Fruit fly (Drosophila melanogaster): Measurements from ENCODE around the gene CG42327.

CG42327 gene

DNA sequence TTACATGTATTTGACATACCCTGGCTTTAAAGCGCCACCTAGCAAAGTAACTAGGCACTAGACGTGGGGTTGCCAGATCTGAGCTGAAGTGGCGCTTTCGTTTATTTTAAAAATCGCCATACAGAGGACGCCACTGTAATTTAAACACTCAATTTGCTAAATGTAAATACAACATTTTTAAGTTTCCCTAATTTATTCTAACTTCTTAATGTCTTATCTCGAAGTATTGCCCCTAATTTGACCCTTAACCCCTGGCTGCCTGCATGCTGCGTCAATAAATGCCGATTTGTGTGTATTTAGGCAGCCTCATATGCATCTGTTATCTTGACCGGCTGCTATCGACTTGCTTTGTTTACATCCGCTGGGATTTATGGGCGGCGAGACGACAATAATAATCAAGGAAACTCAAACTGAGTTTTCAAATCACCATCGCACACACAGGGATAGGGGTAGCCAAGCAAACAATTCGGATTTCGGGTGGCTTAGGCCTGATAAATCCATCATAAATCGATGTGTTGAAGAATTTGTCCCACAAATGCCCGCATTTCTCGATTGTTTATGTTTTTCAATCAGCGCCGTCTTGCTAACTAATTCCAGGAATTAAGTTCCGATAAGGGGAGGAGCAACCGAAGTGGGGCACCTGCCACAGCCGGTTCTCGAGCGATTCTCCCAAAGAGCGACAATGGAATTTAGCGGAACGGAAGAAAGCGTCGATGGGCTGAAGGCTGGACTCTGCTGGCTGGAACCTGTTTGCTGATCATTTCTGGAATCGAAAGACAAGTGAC is 42.5 kb upstream of the CG42327 start (continued):
- TF ChIP-seq BtbVII (GFP tag; optimal IDR thresholded peaks at IDR 0.05) (no peak), CG6654 (GFP tag; optimal IDR thresholded peaks at IDR 0.05) (no peak), CG17568 (GFP tag; optimal IDR thresholded peaks at IDR 0.05) (no peak), jumu (GFP tag; optimal IDR thresholded peaks at IDR 0.05) (no peak), gcm2 (GFP tag; optimal IDR thresholded peaks at IDR 0.05) (peak; percentile 41), MBD-R2 (GFP tag; IDR thresholded peaks at IDR 0.05) (no peak), Adf1 (GFP tag; IDR thresholded peaks at IDR 0.05) (no peak), Mes4 (GFP tag; optimal IDR thresholded peaks at IDR 0.05) (peak; percentile 61), CG9817 (tag; optimal IDR thresholded peaks at IDR 0.05) (peak; percentile 63), Ada2b (GFP tag; IDR thresholded peaks at IDR 0.05) (peak; percentile 40; the same call in 1 of the 2 replicates), Dad (GFP tag; optimal IDR thresholded peaks at IDR 0.05) (peak; percentile 47), Mad (GFP tag; optimal IDR thresholded peaks at IDR 0.05) (peak; percentile 45), Taf1 (GFP tag; IDR thresholded peaks at IDR 0.05) (no peak), CG17802 (tag; optimal IDR thresholded peaks at IDR 0.05) (peak; percentile 1), CG1233 (GFP tag; optimal IDR thresholded peaks at IDR 0.05) (peak; percentile 44), stc (GFP tag; IDR thresholded peaks at IDR 0.05) (peak; percentile 9; the same call in 1 of the 2 replicates), chm (GFP tag; IDR thresholded peaks at IDR 0.05) (peak; percentile 12; the same call in 1 of the 2 replicates), sens (GFP tag) (peak; percentile 82), zfh2 (GFP tag; optimal IDR thresholded peaks at IDR 0.05) (peak; percentile 3), h (optimal IDR thresholded peaks at IDR 0.05) (no peak), so (GFP tag; IDR thresholded peaks at IDR 0.05) (peak; percentile 55; the same call in 1 of the 3 replicates), Xbp1 (GFP tag; optimal IDR thresholded peaks at IDR 0.05) (peak; percentile 85), Tbp (GFP tag; optimal IDR thresholded peaks at IDR 0.05) (no peak), CG1024 (GFP tag; IDR thresholded peaks at IDR 0.05) (peak; percentile 51; the same call in 1 of the 2 replicates), CG6175 (GFP tag; IDR thresholded peaks at IDR 0.05) (peak; percentile 21; the same call in 1 of the 3 replicates), slou (GFP tag; optimal IDR thresholded peaks at IDR 0.05) (peak; percentile 61), CG3995 (GFP tag; optimal IDR thresholded peaks at IDR 0.05) (no peak), Gug (GFP tag; IDR thresholded peaks at IDR 0.05) (peak; percentile 74), CG15514 (GFP tag; optimal IDR thresholded peaks at IDR 0.05) (peak; percentile 27), CG15269 (tag; optimal IDR thresholded peaks at IDR 0.05) (peak; percentile 34), CG31388 (GFP tag; optimal IDR thresholded peaks at IDR 0.05) (peak; percentile 55), kay (GFP tag; optimal IDR thresholded peaks at IDR 0.05) (no peak), pros (GFP tag; optimal IDR thresholded peaks at IDR 0.05) (peak; percentile 83), CG9797 (GFP tag; optimal IDR thresholded peaks at IDR 0.05) (no peak), Lpt (GFP tag; optimal IDR thresholded peaks at IDR 0.05) (no peak), al (GFP tag; IDR thresholded peaks at IDR 0.05) (no peak), cad (GFP tag; optimal IDR thresholded peaks at IDR 0.05) (no peak), CG3726 (GFP tag; IDR thresholded peaks at IDR 0.05) (no peak), p53 (GFP tag; optimal IDR thresholded peaks at IDR 0.05) (peak; percentile 46), her (GFP tag; optimal IDR thresholded peaks at IDR 0.05) (peak; percentile 3), Jarid2 (GFP tag; optimal IDR thresholded peaks at IDR 0.05) (peak; percentile 23), Ssrp (tag; optimal IDR thresholded peaks at IDR 0.05) (peak; percentile 45), Myb (GFP tag; optimal IDR thresholded peaks at IDR 0.05) (peak; percentile 82), nom (GFP tag; optimal IDR thresholded peaks at IDR 0.05) (no peak), NK7.1 (GFP tag; optimal IDR thresholded peaks at IDR 0.05) (peak; percentile 51), CG11398 (GFP tag; optimal IDR thresholded peaks at IDR 0.05) (peak; percentile 45), CG1832 (GFP tag; optimal IDR thresholded peaks at IDR 0.05) (no peak), Pdp1 (GFP tag; optimal IDR thresholded peaks at IDR 0.05) (peak; percentile 6 to 70), phol (tag; optimal IDR thresholded peaks at IDR 0.05) (peak; percentile 61), Stat92E (GFP tag; optimal IDR thresholded peaks at IDR 0.05) (peak in 1 of 3 experiments; percentile 44)
